Worm (Caenorhabditis elegans) whole organism, L1 larva: ENCODE measurements around the gene F59B10.6.

ENCODE experiments used
- C04F5.9 ChIP-seq: sonication (generic microtip); optimal IDR thresholded peaks from 2 replicates; lab custom pipeline; 2016; ENCODE audit warnings: missing genetic modification characterization, missing compliant biosample characterization
- C16A3.4 ChIP-seq: fragments of 150-350 bp; optimal IDR thresholded peaks from 2 replicates; lab custom pipeline; 2014; ENCODE audit warnings: missing biosample characterization, missing genetic modification characterization
- C34B4.2 ChIP-seq: sonication (generic microtip); optimal IDR thresholded peaks from 2 replicates; lab custom pipeline; 2017; ENCODE audit warnings: mild to moderate bottlenecking, missing genetic modification characterization, missing compliant biosample characterization
- F16B12.6 ChIP-seq: fragments of 150-350 bp; optimal IDR thresholded peaks from 2 replicates; lab custom pipeline; 2014; ENCODE audit warnings: missing biosample characterization, missing genetic modification characterization
- aly-2 ChIP-seq: fragments of 150-350 bp; optimal IDR thresholded peaks from 2 replicates; lab custom pipeline; 2014; ENCODE audit warnings: missing biosample characterization, missing genetic modification characterization
- ama-1 ChIP-seq: fragments of 150-350 bp; optimal IDR thresholded peaks from 2 replicates; lab custom pipeline; 2014
- blmp-1 ChIP-seq: fragments of 150-350 bp; optimal IDR thresholded peaks from 2 replicates; lab custom pipeline; 2014; ENCODE audit warnings: missing biosample characterization, missing genetic modification characterization
- ceh-8 ChIP-seq: fragments of 200-800 bp; sonication (Bioruptor generic); optimal IDR thresholded peaks from 2 replicates; lab custom pipeline; 2018; ENCODE audit warnings: mild to moderate bottlenecking, missing genetic modification characterization, moderate library complexity, missing compliant biosample characterization
- ceh-90 ChIP-seq: sonication (generic microtip); optimal IDR thresholded peaks from 2 replicates; lab custom pipeline; 2016; ENCODE audit warnings: missing genetic modification characterization, missing compliant biosample characterization
- ces-1 ChIP-seq: fragments of 150-350 bp; optimal IDR thresholded peaks from 2 replicates; lab custom pipeline; 2014; ENCODE audit warnings: missing biosample characterization, missing genetic modification reagents, missing genetic modification characterization
- dsc-1 ChIP-seq: sonication (generic microtip); optimal IDR thresholded peaks from 2 replicates; lab custom pipeline; 2016; ENCODE audit warnings: mild to moderate bottlenecking, missing genetic modification characterization, missing compliant biosample characterization
- efl-1 ChIP-seq, 4 experiments: fragments of 150-350 bp; optimal IDR thresholded peaks in 3 of 4; peaks in 1 of 4; 1 replicate in 1 of 4; 2 replicates in 3 of 4; lab custom pipeline; 2014; ENCODE audit warnings: missing biosample characterization in 2 of 4, missing genetic modification characterization in 2 of 4, missing genetic modification reagents in 2 of 4
- efl-3 ChIP-seq: fragments of 200-800 bp; sonication (Bioruptor generic); optimal IDR thresholded peaks from 2 replicates; lab custom pipeline; 2018; ENCODE audit warnings: mild to moderate bottlenecking, missing genetic modification characterization, missing compliant biosample characterization
- egl-13 ChIP-seq: sonication (generic microtip); optimal IDR thresholded peaks from 2 replicates; lab custom pipeline; 2016; ENCODE audit warnings: missing genotype, missing genetic modification reagents, missing genetic modification characterization, missing compliant biosample characterization
- elt-2 ChIP-seq: sonication (generic microtip); optimal IDR thresholded peaks from 2 replicates; lab custom pipeline; 2016; ENCODE audit warnings: missing genetic modification characterization, mild to moderate bottlenecking, inconsistent platforms, missing compliant biosample characterization, missing genetic modification reagents
- elt-3 ChIP-seq, 6 experiments: fragments of 150-350 bp in 1 of 6; sonication (generic microtip); optimal IDR thresholded peaks; 2 replicates each; lab custom pipeline; 2017 to 2018; ENCODE audit warnings: missing biosample characterization in 6 of 6, missing genetic modification characterization in 6 of 6, inconsistent platforms in 1 of 6
- fkh-10 ChIP-seq: sonication (generic microtip); optimal IDR thresholded peaks from 2 replicates; lab custom pipeline; 2017; ENCODE audit warnings: missing biosample characterization, missing genetic modification reagents, missing genetic modification characterization
- fkh-8 ChIP-seq: sonication (generic microtip); optimal IDR thresholded peaks from 2 replicates; lab custom pipeline; 2016; ENCODE audit warnings: mild to moderate bottlenecking, missing genetic modification characterization, missing compliant biosample characterization
- fos-1 ChIP-seq: fragments of 150-350 bp; optimal IDR thresholded peaks from 2 replicates; lab custom pipeline; 2014; ENCODE audit warnings: missing biosample characterization, missing genetic modification characterization
- hlh-17 ChIP-seq: fragments of 200-800 bp; sonication (Bioruptor generic); optimal IDR thresholded peaks from 2 replicates; lab custom pipeline; 2018; ENCODE audit warnings: missing genetic modification characterization, mild to moderate bottlenecking, missing compliant biosample characterization, moderate library complexity, borderline replicate concordance
- hlh-4 ChIP-seq: sonication (generic microtip); optimal IDR thresholded peaks from 2 replicates; lab custom pipeline; 2016; ENCODE audit warnings: mild to moderate bottlenecking, missing genetic modification characterization, missing compliant biosample characterization
- irx-1 ChIP-seq: sonication (generic microtip); optimal IDR thresholded peaks from 2 replicates; lab custom pipeline; 2016; ENCODE audit warnings: missing genetic modification characterization, missing compliant biosample characterization
- isw-1 ChIP-seq: fragments of 200-800 bp; sonication (Bioruptor generic); IDR thresholded peaks from 2 replicates; pipeline ENCODE4 v1.3.6; 2022; ENCODE audit warnings: missing genetic modification characterization, missing compliant biosample characterization
- jun-1 ChIP-seq: fragments of 150-350 bp; optimal IDR thresholded peaks from 2 replicates; lab custom pipeline; 2014; ENCODE audit warnings: missing biosample characterization, missing genetic modification reagents, missing genetic modification characterization
- lin-13 ChIP-seq: fragments of 150-350 bp; optimal IDR thresholded peaks from 2 replicates; lab custom pipeline; 2014; ENCODE audit warnings: missing biosample characterization, missing genetic modification reagents, missing genetic modification characterization
- lin-35 ChIP-seq, 2 experiments: fragments of 150-350 bp; optimal IDR thresholded peaks; 2 replicates each; lab custom pipeline; 2014; ENCODE audit warnings: missing biosample characterization in 2 of 2, missing genetic modification characterization in 2 of 2, missing genetic modification reagents in 2 of 2
- lsy-2 ChIP-seq, 2 experiments: fragments of 150-350 bp; optimal IDR thresholded peaks; 2 replicates each; lab custom pipeline; 2014; ENCODE audit warnings: missing biosample characterization in 2 of 2, missing genetic modification characterization in 2 of 2
- mdl-1 ChIP-seq, 2 experiments: fragments of 150-350 bp; optimal IDR thresholded peaks; 2 replicates each; lab custom pipeline; 2014 to 2017; ENCODE audit warnings: missing biosample characterization in 2 of 2, missing genetic modification characterization in 2 of 2, inconsistent platforms in 1 of 2
- mep-1 ChIP-seq: fragments of 150-350 bp; optimal IDR thresholded peaks from 2 replicates; lab custom pipeline; 2014; ENCODE audit warnings: missing biosample characterization, missing genetic modification characterization
- nhr-11 ChIP-seq: fragments of 150-350 bp; optimal IDR thresholded peaks from 2 replicates; lab custom pipeline; 2014; ENCODE audit warnings: missing biosample characterization, missing genetic modification characterization
- nhr-19 ChIP-seq: fragments of 200-800 bp; sonication (Bioruptor generic); conservative IDR thresholded peaks from 2 replicates; pipeline ENCODE4 v1.3.6; 2022; ENCODE audit warnings: missing genetic modification characterization, missing compliant biosample characterization
- nhr-20 ChIP-seq: sonication (generic microtip); optimal IDR thresholded peaks from 2 replicates; lab custom pipeline; 2016; ENCODE audit warnings: mild to moderate bottlenecking, missing genetic modification characterization, missing compliant biosample characterization
- nhr-237 ChIP-seq: fragments of 150-350 bp; optimal IDR thresholded peaks from 2 replicates; lab custom pipeline; 2014; ENCODE audit warnings: missing biosample characterization, missing genetic modification characterization
- nhr-28 ChIP-seq: fragments of 150-350 bp; optimal IDR thresholded peaks from 2 replicates; lab custom pipeline; 2014; ENCODE audit warnings: missing biosample characterization, missing genetic modification characterization
- nhr-47 ChIP-seq: sonication (generic microtip); optimal IDR thresholded peaks from 2 replicates; lab custom pipeline; 2016; ENCODE audit warnings: mild to moderate bottlenecking, missing genetic modification characterization, moderate library complexity, missing compliant biosample characterization
- nhr-71 ChIP-seq: sonication (generic microtip); optimal IDR thresholded peaks from 2 replicates; lab custom pipeline; 2016; ENCODE audit warnings: mild to moderate bottlenecking, missing genetic modification characterization, moderate library complexity, missing compliant biosample characterization
- nhr-76 ChIP-seq: sonication (generic microtip); optimal IDR thresholded peaks from 2 replicates; lab custom pipeline; 2017; ENCODE audit warnings: missing biosample characterization, missing genetic modification characterization
- nhr-77 ChIP-seq: fragments of 150-350 bp; optimal IDR thresholded peaks from 2 replicates; lab custom pipeline; 2014; ENCODE audit warnings: missing biosample characterization, missing genetic modification characterization
- nhr-84 ChIP-seq: sonication (generic microtip); optimal IDR thresholded peaks from 2 replicates; lab custom pipeline; 2017; ENCODE audit warnings: missing biosample characterization, missing genetic modification characterization
- nhr-85 ChIP-seq: sonication (generic microtip); peaks from one replicate; lab custom pipeline; 2016; ENCODE audit warnings: missing genetic modification characterization, inconsistent platforms, missing compliant biosample characterization
- nhr-90 ChIP-seq: sonication (generic microtip); optimal IDR thresholded peaks from 2 replicates; lab custom pipeline; 2016; ENCODE audit warnings: mild to moderate bottlenecking, missing genetic modification characterization, missing compliant biosample characterization; ENCODE audit not compliant: poor library complexity
- pax-3 ChIP-seq: fragments of 200-800 bp; sonication (Bioruptor generic); optimal IDR thresholded peaks from 2 replicates; lab custom pipeline; 2018; ENCODE audit warnings: mild to moderate bottlenecking, missing genetic modification characterization, moderate library complexity, missing compliant biosample characterization
- pqm-1 ChIP-seq: sonication (generic microtip); optimal IDR thresholded peaks from 3 replicates; lab custom pipeline; 2017; ENCODE audit warnings: missing biosample characterization, missing genetic modification characterization
- rnt-1 ChIP-seq: sonication (generic microtip); optimal IDR thresholded peaks from 2 replicates; lab custom pipeline; 2016; ENCODE audit warnings: mild to moderate bottlenecking, missing genetic modification characterization, moderate library complexity, missing compliant biosample characterization
- skn-1 ChIP-seq: fragments of 150-350 bp; optimal IDR thresholded peaks from 2 replicates; lab custom pipeline; 2014; ENCODE audit warnings: missing biosample characterization, missing genetic modification characterization
- snpc-4 ChIP-seq: fragments of 150-350 bp; optimal IDR thresholded peaks from 2 replicates; lab custom pipeline; 2014; ENCODE audit warnings: missing biosample characterization, missing genetic modification characterization
- sox-4 ChIP-seq: sonication (generic microtip); optimal IDR thresholded peaks from 2 replicates; lab custom pipeline; 2016; ENCODE audit warnings: missing genetic modification characterization, missing compliant biosample characterization
- swsn-7 ChIP-seq: sonication (generic microtip); optimal IDR thresholded peaks from 2 replicates; lab custom pipeline; 2016; ENCODE audit warnings: missing genetic modification characterization, missing compliant biosample characterization
- tlp-1 ChIP-seq: fragments of 150-350 bp; optimal IDR thresholded peaks from 2 replicates; lab custom pipeline; 2014; ENCODE audit warnings: missing biosample characterization, missing genetic modification characterization
- unc-86 ChIP-seq: sonication (generic microtip); optimal IDR thresholded peaks from 2 replicates; lab custom pipeline; 2016; ENCODE audit warnings: missing genetic modification characterization, missing compliant biosample characterization
- unc-98 ChIP-seq: fragments of 200-800 bp; sonication (Bioruptor generic); IDR thresholded peaks from 2 replicates; pipeline ENCODE4 v1.3.6; 2022; ENCODE audit warnings: missing genetic modification characterization, missing compliant biosample characterization
- ztf-11 ChIP-seq, 2 experiments: sonication (generic microtip); optimal IDR thresholded peaks; 2 replicates each; lab custom pipeline; 2016 to 2017; ENCODE audit warnings: missing genetic modification characterization in 2 of 2, missing biosample characterization in 1 of 2, missing compliant biosample characterization in 1 of 2

The F59B10.6 gene

ce11 chrII:10551985-10552736, 27.9 kb upstream of the F59B10.6 start:
- peak; percentile 96 for TF ChIP-seq blmp-1 (tag; lab: Kevin White, UChicago)
- peak; percentile 95 for TF ChIP-seq nhr-90 (tag; lab: Kevin White, UChicago)
- TF ChIP-seq nhr-237 (tag; lab: Kevin White, UChicago) = peak; percentile 92
- peak; percentile 97 for TF ChIP-seq nhr-47 (tag; lab: Kevin White, UChicago)
- TF ChIP-seq jun-1 (tag; lab: Kevin White, UChicago) = peak; percentile 95
- TF ChIP-seq nhr-71 (tag; lab: Kevin White, UChicago) = peak; percentile 99
- TF ChIP-seq nhr-85 = peak; percentile 100
- TF ChIP-seq lsy-2 (tag; optimal IDR thresholded peaks at IDR 0.05; lab: Kevin White, UChicago) = peak; percentile 92 to 96
- peak; percentile 89 for TF ChIP-seq nhr-77
- peak; percentile 81 for TF ChIP-seq egl-13
- TF ChIP-seq unc-98 (GFP tag; lab: Robert Waterston, UW) = no peak
- peak; percentile 97 for TF ChIP-seq aly-2
- peak; percentile 88 for TF ChIP-seq rnt-1 (tag; lab: Kevin White, UChicago)
- peak; percentile 91 for TF ChIP-seq irx-1
- TF ChIP-seq nhr-11 (tag; lab: Kevin White, UChicago) = peak; percentile 99
- no peak for TF ChIP-seq C34B4.2 (tag; lab: Kevin White, UChicago)
- peak; percentile 94 for TF ChIP-seq nhr-19 (GFP tag; lab: Robert Waterston, UW)
- TF ChIP-seq fkh-8 (tag; lab: Kevin White, UChicago) = peak; percentile 95
- TF ChIP-seq skn-1 (tag; lab: Kevin White, UChicago) = peak; percentile 96
- TF ChIP-seq snpc-4 = peak; percentile 77
- peak; percentile 87 for TF ChIP-seq C16A3.4
- TF ChIP-seq sox-4 = peak; percentile 72
- peak; percentile 96 for TF ChIP-seq unc-86 (tag; lab: Kevin White, UChicago)
- TF ChIP-seq ceh-90 (tag; lab: Kevin White, UChicago) = peak; percentile 11
- TF ChIP-seq F16B12.6 (tag; lab: Kevin White, UChicago) = peak; percentile 49
- peak; percentile 84 for TF ChIP-seq dsc-1 (tag; lab: Kevin White, UChicago)
- peak in 3 of 6 experiments; percentile 26 to 97 (median 96) for TF ChIP-seq elt-3 (tag; optimal IDR thresholded peaks at IDR 0.05; lab: Kevin White, UChicago)
- TF ChIP-seq hlh-4 (tag; lab: Kevin White, UChicago) = no peak
- TF ChIP-seq efl-3 (GFP tag; lab: Kevin White, UChicago) = peak; percentile 33
- TF ChIP-seq nhr-76 (tag; lab: Kevin White, UChicago) = no peak
- TF ChIP-seq fos-1 (tag; lab: Kevin White, UChicago) = peak; percentile 91
- peak; percentile 85 for TF ChIP-seq ceh-8 (GFP tag; lab: Kevin White, UChicago)
- TF ChIP-seq ztf-11 (tag; optimal IDR thresholded peaks at IDR 0.05; lab: Kevin White, UChicago) = peak in 1 of 2 experiments; percentile 66
- TF ChIP-seq efl-1 (optimal IDR thresholded peaks at IDR 0.05; lab: Kevin White, UChicago) = peak; percentile 87 to 91
- peak; percentile 60 to 97 for TF ChIP-seq efl-1 (GFP tag; optimal IDR thresholded peaks at IDR 0.05 in 1 of 2; lab: Kevin White, UChicago)
- peak; percentile 82 for TF ChIP-seq C04F5.9 (tag; lab: Kevin White, UChicago)
- TF ChIP-seq nhr-20 (tag; lab: Kevin White, UChicago) = peak; percentile 97
- peak; percentile 97 for TF ChIP-seq ama-1 (lab: Kevin White, UChicago)
- peak; percentile 96 for TF ChIP-seq swsn-7 (tag; lab: Kevin White, UChicago)
- TF ChIP-seq lin-35 (GFP tag; optimal IDR thresholded peaks at IDR 0.05; lab: Kevin White, UChicago) = peak; percentile 82 to 89
- no peak for TF ChIP-seq tlp-1 (tag; lab: Kevin White, UChicago)
- TF ChIP-seq pax-3 (tag; lab: Kevin White, UChicago) = peak; percentile 88
- TF ChIP-seq elt-2 (tag; lab: Kevin White, UChicago) = peak; percentile 62
- TF ChIP-seq hlh-17 = no peak
- no peak for TF ChIP-seq pqm-1 (tag; lab: Kevin White, UChicago)
- TF ChIP-seq mdl-1 (tag; optimal IDR thresholded peaks at IDR 0.05; lab: Kevin White, UChicago) = peak; percentile 32 to 96
- TF ChIP-seq nhr-84 = no peak
- TF ChIP-seq nhr-28 (tag; lab: Kevin White, UChicago) = peak; percentile 45
- peak; percentile 95 for TF ChIP-seq lin-13
- TF ChIP-seq mep-1 = peak; percentile 99
- no peak for TF ChIP-seq ces-1
- peak; percentile 80 for TF ChIP-seq isw-1 (GFP tag; lab: Robert Waterston, UW)
- peak; percentile 81 for TF ChIP-seq fkh-10
